Fruit fly (Drosophila melanogaster) whole organism, embryonic: ENCODE measurements around the gene dunk.

ENCODE experiments used
- CG13123 ChIP-seq: fragments of 200-800 bp; sonication (Bioruptor generic); optimal IDR thresholded peaks from 2 replicates; lab custom pipeline; 2016; ENCODE audit warnings: missing biosample characterization, missing genetic modification characterization
- CG13894 ChIP-seq: fragments of 200-800 bp; sonication (Bioruptor generic); optimal IDR thresholded peaks from 3 replicates; lab custom pipeline; 2018; ENCODE audit warnings: missing biosample characterization, mild to moderate bottlenecking, missing genetic modification characterization, moderate library complexity
- CG14860 ChIP-seq: fragments of 200-800 bp; sonication (Bioruptor generic); IDR thresholded peaks from 3 replicates; pipeline ENCODE4 v1.3.6; 2022; ENCODE audit warnings: missing biosample characterization, missing genetic modification characterization; ENCODE audit not compliant: partially characterized antibody
- CG16779 ChIP-seq: fragments of 200-800 bp; sonication (Bioruptor generic); IDR thresholded peaks from 2 replicates; pipeline ENCODE4 v1.3.6; 2022; ENCODE audit warnings: missing biosample characterization, missing genetic modification characterization
- CG16813 ChIP-seq: fragments of 200-800 bp; sonication (Bioruptor generic); IDR thresholded peaks from 3 replicates; pipeline ENCODE4 v1.3.6; 2022; ENCODE audit warnings: missing biosample characterization, missing genetic modification characterization; ENCODE audit not compliant: partially characterized antibody
- CG1792 ChIP-seq: fragments of 200-800 bp; sonication (Bioruptor generic); optimal IDR thresholded peaks from 2 replicates; lab custom pipeline; 2016; ENCODE audit warnings: missing biosample characterization, missing genetic modification characterization
- CG2199 ChIP-seq: fragments of 200-800 bp; sonication (Bioruptor generic); IDR thresholded peaks from 3 replicates; pipeline ENCODE4 v1.3.6; 2022; ENCODE audit warnings: missing biosample characterization, missing genetic modification characterization
- CG34224 ChIP-seq: fragments of 200-800 bp; sonication (Bioruptor generic); IDR thresholded peaks from 3 replicates; pipeline ENCODE4 v1.3.6; 2022; ENCODE audit warnings: missing biosample characterization, missing genetic modification characterization; ENCODE audit not compliant: partially characterized antibody
- CG34422 ChIP-seq: fragments of 200-800 bp; sonication (Bioruptor generic); IDR thresholded peaks from 3 replicates; pipeline ENCODE4 v1.3.6; 2022; ENCODE audit warnings: missing biosample characterization, missing genetic modification characterization
- CG6254 ChIP-seq: fragments of 200-800 bp; sonication (Bioruptor generic); optimal IDR thresholded peaks from 3 replicates; lab custom pipeline; 2017; ENCODE audit warnings: mild to moderate bottlenecking, missing biosample characterization, missing genetic modification reagents, missing genetic modification characterization
- CG6791 ChIP-seq: fragments of 200-800 bp; sonication (Bioruptor generic); IDR thresholded peaks from 3 replicates; pipeline ENCODE4 v1.3.6; 2022; ENCODE audit warnings: missing biosample characterization, missing genetic modification characterization; ENCODE audit not compliant: partially characterized antibody
- CG6813 ChIP-seq: fragments of 200-800 bp; sonication (Bioruptor generic); optimal IDR thresholded peaks from 2 replicates; lab custom pipeline; 2017; ENCODE audit warnings: missing biosample characterization, missing genetic modification characterization, mild to moderate bottlenecking, moderate library complexity, missing genetic modification reagents
- CG7963 ChIP-seq: fragments of 200-800 bp; sonication (Bioruptor generic); IDR thresholded peaks from 3 replicates; pipeline ENCODE4 v1.3.6; 2022; ENCODE audit warnings: missing biosample characterization, missing genetic modification characterization; ENCODE audit not compliant: partially characterized antibody
- CG8089 ChIP-seq: fragments of 200-800 bp; sonication (Bioruptor generic); optimal IDR thresholded peaks from 3 replicates; lab custom pipeline; 2016; ENCODE audit warnings: missing biosample characterization, missing genetic modification characterization
- CG8290 ChIP-seq, 3 experiments: fragments of 200-800 bp; sonication (Bioruptor generic); optimal IDR thresholded peaks; 2 replicates each; lab custom pipeline; 2016 to 2019; ENCODE audit warnings: missing biosample characterization in 3 of 3, missing genetic modification characterization in 3 of 3, mild to moderate bottlenecking in 2 of 3, moderate library complexity in 1 of 3
- CG8359 ChIP-seq: fragments of 200-800 bp; sonication (Bioruptor generic); optimal IDR thresholded peaks from 2 replicates; lab custom pipeline; 2017; ENCODE audit warnings: missing biosample characterization, mild to moderate bottlenecking, missing genetic modification characterization, borderline replicate concordance
- D19A ChIP-seq: fragments of 200-800 bp; optimal IDR thresholded peaks from 3 replicates; lab custom pipeline; 2019; ENCODE audit warnings: missing biosample characterization, mild to moderate bottlenecking, missing genetic modification characterization, moderate library complexity
- Dll ChIP-seq: fragments of 200-800 bp; sonication (Bioruptor generic); IDR thresholded peaks from 4 replicates; pipeline ENCODE4 v1.3.6; 2022; ENCODE audit warnings: missing biosample characterization, missing genetic modification characterization; ENCODE audit not compliant: partially characterized antibody
- Drgx ChIP-seq: fragments of 200-800 bp; sonication (Bioruptor generic); IDR thresholded peaks from 2 replicates; pipeline ENCODE4 v1.3.6; 2022; ENCODE audit warnings: missing biosample characterization, missing genetic modification characterization
- Ets65A ChIP-seq: fragments of 200-800 bp; sonication (Bioruptor generic); peaks from one replicate; lab custom pipeline; 2016; ENCODE audit warnings: missing biosample characterization, missing genetic modification characterization
- HLH4C ChIP-seq: fragments of 200-800 bp; sonication (Bioruptor generic); IDR thresholded peaks from 3 replicates; pipeline ENCODE4 v1.3.6; 2022; ENCODE audit warnings: missing biosample characterization, missing genetic modification characterization; ENCODE audit not compliant: partially characterized antibody
- Hsf ChIP-seq: fragments of 200-800 bp; sonication (Bioruptor generic); optimal IDR thresholded peaks from 3 replicates; lab custom pipeline; 2016; ENCODE audit warnings: missing biosample characterization, missing genetic modification characterization
- Med ChIP-seq: fragments of 200-800 bp; sonication (Bioruptor generic); peaks from one replicate; lab custom pipeline; 2016; ENCODE audit warnings: missing biosample characterization, missing genetic modification characterization, mild to moderate bottlenecking, inconsistent platforms, moderate library complexity
- Oaz ChIP-seq: fragments of 200-800 bp; sonication (Bioruptor generic); IDR thresholded peaks from 2 replicates; pipeline ENCODE4 v1.3.6; 2022; ENCODE audit warnings: missing biosample characterization, missing genetic modification characterization
- Scr ChIP-seq: fragments of 200-800 bp; sonication (Bioruptor generic); IDR thresholded peaks from 2 replicates; pipeline ENCODE4 v1.3.6; 2022; ENCODE audit warnings: missing biosample characterization, missing genetic modification characterization; ENCODE audit not compliant: partially characterized antibody
- Trl ChIP-seq, 3 experiments: fragments of >200 bp in 2 of 3; fragments of 200-800 bp in 1 of 3; sonication (Bioruptor generic) in 1 of 3; optimal IDR thresholded peaks; 2 replicates in 1 of 3; 3 replicates in 2 of 3; lab custom pipeline; 2016 to 2017; ENCODE audit warnings: missing biosample characterization in 1 of 3, missing genetic modification characterization in 1 of 3
- btn ChIP-seq: fragments of 200-800 bp; sonication (Bioruptor generic); optimal IDR thresholded peaks from 2 replicates; lab custom pipeline; 2016; ENCODE audit warnings: missing biosample characterization, missing genetic modification characterization
- cad ChIP-seq: fragments of >200 bp; optimal IDR thresholded peaks from 2 replicates; lab custom pipeline; 2017; ENCODE audit warnings: missing biosample characterization, missing genetic modification characterization
- caup ChIP-seq: fragments of 200-800 bp; sonication (Bioruptor generic); optimal IDR thresholded peaks from 3 replicates; lab custom pipeline; 2017; ENCODE audit warnings: missing biosample characterization, mild to moderate bottlenecking, missing genetic modification characterization, moderate library complexity; ENCODE audit not compliant: severe bottlenecking
- chinmo ChIP-seq: fragments of 200-800 bp; sonication (Bioruptor generic); IDR thresholded peaks from 4 replicates; pipeline ENCODE4 v1.3.6; 2022; ENCODE audit warnings: missing biosample characterization, missing genetic modification characterization; ENCODE audit not compliant: partially characterized antibody
- danr ChIP-seq: fragments of 200-800 bp; sonication (Bioruptor generic); IDR thresholded peaks from 2 replicates; pipeline ENCODE4 v1.3.6; 2022; ENCODE audit warnings: missing biosample characterization, missing genetic modification characterization
- dysf ChIP-seq: fragments of 200-800 bp; sonication (Bioruptor generic); IDR thresholded peaks from 3 replicates; pipeline ENCODE4 v1.3.6; 2022; ENCODE audit warnings: missing biosample characterization, missing genetic modification characterization
- ewg ChIP-seq: fragments of 200-800 bp; sonication (Bioruptor generic); optimal IDR thresholded peaks from 3 replicates; lab custom pipeline; 2017; ENCODE audit warnings: mild to moderate bottlenecking, missing biosample characterization, missing genetic modification reagents, missing genetic modification characterization
- hb ChIP-seq: fragments of 200-800 bp; sonication (Bioruptor generic); IDR thresholded peaks from 3 replicates; pipeline ENCODE4 v1.3.6; 2022; ENCODE audit warnings: missing biosample characterization, missing genetic modification characterization; ENCODE audit not compliant: partially characterized antibody
- inv ChIP-seq: fragments of 200-800 bp; sonication (Bioruptor generic); IDR thresholded peaks from 2 replicates; pipeline ENCODE4 v1.3.6; 2022; ENCODE audit warnings: missing biosample characterization, missing genetic modification characterization; ENCODE audit not compliant: partially characterized antibody
- mld ChIP-seq: fragments of 200-800 bp; sonication (Bioruptor generic); IDR thresholded peaks from 3 replicates; pipeline ENCODE4 v1.3.6; 2022; ENCODE audit warnings: missing biosample characterization, missing genetic modification characterization; ENCODE audit not compliant: partially characterized antibody
- nerfin-2 ChIP-seq: fragments of 200-800 bp; sonication (Bioruptor generic); IDR thresholded peaks from 2 replicates; pipeline ENCODE4 v1.3.6; 2022; ENCODE audit warnings: missing biosample characterization, missing genetic modification characterization; ENCODE audit not compliant: partially characterized antibody
- onecut ChIP-seq: fragments of 200-800 bp; sonication (Bioruptor generic); IDR thresholded peaks from 2 replicates; pipeline ENCODE4 v1.3.6; 2022; ENCODE audit warnings: missing biosample characterization, missing genetic modification characterization
- prd ChIP-seq, 3 experiments: fragments of >200 bp in 2 of 3; fragments of 200-800 bp in 1 of 3; sonication (Bioruptor generic) in 1 of 3; optimal IDR thresholded peaks in 2 of 3; IDR thresholded peaks in 1 of 3; 2 replicates in 2 of 3; 3 replicates in 1 of 3; pipeline versions ENCODE4 v1.3.6 to Lab custom; 2017 to 2022; ENCODE audit warnings: missing biosample characterization in 1 of 3, missing genetic modification characterization in 1 of 3
- pum ChIP-seq: fragments of 200-800 bp; sonication (Bioruptor generic); optimal IDR thresholded peaks from 2 replicates; lab custom pipeline; 2016; ENCODE audit warnings: missing biosample characterization, missing genetic modification characterization
- pzg ChIP-seq: fragments of 200-800 bp; sonication (Bioruptor generic); optimal IDR thresholded peaks from 3 replicates; lab custom pipeline; 2018; ENCODE audit warnings: missing biosample characterization, mild to moderate bottlenecking, missing genetic modification characterization, moderate library complexity
- ranshi ChIP-seq: fragments of 200-800 bp; sonication (Bioruptor generic); IDR thresholded peaks from 2 replicates; pipeline ENCODE4 v1.3.6; 2022; ENCODE audit warnings: missing biosample characterization, missing genetic modification characterization
- scrt ChIP-seq: fragments of 200-800 bp; sonication (Bioruptor generic); optimal IDR thresholded peaks from 2 replicates; lab custom pipeline; 2018; ENCODE audit warnings: missing biosample characterization, mild to moderate bottlenecking, missing genetic modification characterization, moderate library complexity
- zen2 ChIP-seq: fragments of 200-800 bp; sonication (Bioruptor generic); IDR thresholded peaks from 3 replicates; pipeline ENCODE4 v1.3.6; 2022; ENCODE audit warnings: missing biosample characterization, missing genetic modification characterization; ENCODE audit not compliant: partially characterized antibody

The dunk gene

DNA sequence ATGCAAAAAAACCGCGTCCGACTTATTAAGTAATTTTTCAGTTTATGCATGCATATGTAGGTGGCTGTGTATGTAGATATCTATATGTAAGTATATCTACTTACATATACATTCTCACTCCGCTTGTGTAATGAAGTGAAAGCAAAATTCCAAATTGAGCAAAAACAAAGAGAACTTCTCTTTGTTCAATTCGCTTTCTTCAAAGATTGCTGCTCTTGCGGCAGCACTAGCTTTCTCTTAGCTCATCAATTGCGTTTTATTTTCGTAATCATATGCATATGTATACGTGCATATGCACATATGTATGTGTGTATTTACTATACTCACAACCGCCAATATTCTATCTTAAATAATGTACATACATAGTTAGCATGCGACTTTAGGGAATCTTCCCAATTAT, 2.7 kb upstream of the dunk start (continued):
- TF ChIP-seq Trl (optimal IDR thresholded peaks at IDR 0.05; lab: Kevin White, UChicago) = peak; percentile 53 to 54
- TF ChIP-seq Trl (GFP tag; optimal IDR thresholded peaks at IDR 0.05; lab: Kevin White, UChicago) = no peak
- no peak for TF ChIP-seq HLH4C (GFP tag; lab: Robert Waterston, UW)
- TF ChIP-seq pum (GFP tag; lab: Kevin White, UChicago) = no peak
- no peak for TF ChIP-seq CG7963 (GFP tag; lab: Robert Waterston, UW)
- no peak for TF ChIP-seq ranshi (GFP tag; lab: Robert Waterston, UW)
- no peak for TF ChIP-seq CG1792 (GFP tag; lab: Kevin White, UChicago)
- TF ChIP-seq caup (GFP tag; lab: Kevin White, UChicago) = no peak
- TF ChIP-seq dysf (GFP tag; lab: Robert Waterston, UW) = no peak
- TF ChIP-seq CG34224 = 0 out of 3 replicates have a peak, but pooled peaks have one; percentile 34
- TF ChIP-seq CG8359 (GFP tag; lab: Kevin White, UChicago) = no peak
- no peak for TF ChIP-seq Oaz (GFP tag; lab: Robert Waterston, UW)

DNA sequence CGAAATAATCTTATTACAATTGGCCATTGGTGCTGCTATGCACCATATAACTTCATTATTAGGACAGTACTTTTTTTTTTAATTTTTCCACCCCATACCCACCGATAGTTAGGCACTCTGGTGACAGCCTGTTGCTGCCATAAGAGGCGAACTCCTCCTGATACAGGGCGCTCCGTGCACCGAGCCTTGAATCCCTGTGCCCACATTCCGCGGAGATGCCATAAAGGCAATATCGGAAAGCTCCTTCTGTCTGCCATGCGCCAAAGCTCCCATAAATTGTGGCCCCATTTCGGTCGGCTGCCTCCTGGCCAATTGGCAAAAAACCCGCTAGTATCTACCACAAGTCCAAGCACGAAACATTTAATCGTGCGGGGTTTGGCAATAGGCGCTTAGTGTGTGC, 1.8 kb downstream of the dunk start:
- 0 out of 3 replicates have a peak, but pooled peaks have one; percentile 36 for TF ChIP-seq CG2199 (GFP tag; lab: Robert Waterston, UW)
- 0 out of 2 replicates have a peak, but pooled peaks have one; percentile 29 for TF ChIP-seq Drgx (GFP tag; lab: Robert Waterston, UW)
- TF ChIP-seq Med (GFP tag; lab: Kevin White, UChicago) = peak; percentile 20
- peak; percentile 71 for TF ChIP-seq ewg
- TF ChIP-seq CG13894 (tag; lab: Kevin White, UChicago) = peak; percentile 19
- TF ChIP-seq cad (GFP tag; lab: Kevin White, UChicago) = peak; percentile 11
- TF ChIP-seq chinmo (GFP tag; lab: Robert Waterston, UW) = 0 out of 4 replicates have a peak, but pooled peaks have one; percentile 25
- peak; percentile 95 for TF ChIP-seq CG6254 (GFP tag; lab: Kevin White, UChicago)
- TF ChIP-seq CG16779 = peak; percentile 46; the same call in 1 of the 2 replicates
- TF ChIP-seq btn (GFP tag; lab: Kevin White, UChicago) = no peak
- no peak for TF ChIP-seq CG13123
- no peak for TF ChIP-seq zen2 (GFP tag; lab: Robert Waterston, UW)
- no peak for TF ChIP-seq CG8290 (GFP tag; optimal IDR thresholded peaks at IDR 0.05; lab: Kevin White, UChicago)
- peak in 1 of 2 experiments; percentile 1 for TF ChIP-seq CG8290 (tag; optimal IDR thresholded peaks at IDR 0.05; lab: Kevin White, UChicago)
- no peak for TF ChIP-seq danr (GFP tag; lab: Robert Waterston, UW)
- TF ChIP-seq CG8089 (GFP tag; lab: Kevin White, UChicago) = no peak
- peak; percentile 21 for TF ChIP-seq pzg (GFP tag; lab: Kevin White, UChicago)
- peak; percentile 52 for TF ChIP-seq D19A (tag; lab: Kevin White, UChicago)
- peak; percentile 65 for TF ChIP-seq onecut (GFP tag; lab: Robert Waterston, UW)
- peak; percentile 97 for TF ChIP-seq scrt
- peak; percentile 2 for TF ChIP-seq Ets65A (GFP tag; lab: Kevin White, UChicago)

DNA sequence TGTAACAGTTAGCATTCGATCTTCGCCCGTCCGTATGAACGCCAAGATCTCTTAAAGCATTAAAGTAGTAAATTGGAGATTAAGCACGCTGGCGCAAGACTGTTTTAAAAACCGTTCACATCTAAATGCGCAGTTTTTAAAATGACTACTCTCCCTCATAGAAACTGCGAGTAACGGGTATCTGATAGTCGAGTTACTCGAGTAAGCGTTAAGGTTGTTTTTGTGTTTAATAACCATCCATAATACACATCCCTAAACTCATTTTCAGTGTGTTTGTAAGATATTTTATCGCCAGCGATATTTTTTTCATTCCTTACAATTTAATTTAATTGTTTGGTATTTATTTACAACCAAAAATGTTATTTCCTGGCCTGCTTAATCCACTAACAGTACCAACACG, 8.4 kb downstream of the dunk start:
- TF ChIP-seq CG6813 = no peak
- peak; percentile 57; the same call in 1 of the 3 replicates for TF ChIP-seq hb
- peak; percentile 56; the same call in 2 of the 3 replicates for TF ChIP-seq CG6791 (GFP tag; lab: Robert Waterston, UW)
- TF ChIP-seq nerfin-2 (GFP tag; lab: Robert Waterston, UW) = peak; percentile 80
- TF ChIP-seq caup (GFP tag; lab: Kevin White, UChicago) = no peak
- TF ChIP-seq HLH4C (GFP tag; lab: Robert Waterston, UW) = peak; percentile 50; the same call in 2 of the 3 replicates
- peak; percentile 62; the same call in 1 of the 3 replicates for TF ChIP-seq CG7963 (GFP tag; lab: Robert Waterston, UW)
- TF ChIP-seq CG34422 (GFP tag; lab: Robert Waterston, UW) = no peak
- no peak for TF ChIP-seq Hsf
- peak; percentile 37; the same call in 1 of the 2 replicates for TF ChIP-seq inv (GFP tag; lab: Robert Waterston, UW)
- TF ChIP-seq CG16813 (GFP tag; lab: Robert Waterston, UW) = peak; percentile 74
- peak; percentile 58; the same call in 2 of the 3 replicates for TF ChIP-seq CG14860 (GFP tag; lab: Robert Waterston, UW)
- 0 out of 4 replicates have a peak, but pooled peaks have one; percentile 22 for TF ChIP-seq Dll
- TF ChIP-seq prd (optimal IDR thresholded peaks at IDR 0.05; lab: Kevin White, UChicago) = no peak
- TF ChIP-seq prd (GFP tag; IDR thresholded peaks at IDR 0.05; lab: Robert Waterston, UW) = no peak
- peak; percentile 54; the same call in 1 of the 3 replicates for TF ChIP-seq mld (GFP tag; lab: Robert Waterston, UW)
- TF ChIP-seq Scr = peak; percentile 46; the same call in 1 of the 2 replicates
